Fruit fly (Drosophila melanogaster): Measurements from ENCODE around the gene Ten-a.
A peak's percentile ranks its signal among the peaks of the same experiment; 100 is the strongest.

The Ten-a gene

dm6 chrX:12258928-12259327 lies 215.4 kb downstream of the Ten-a start (continued):
- TF ChIP-seq CG7839 (tag; optimal IDR thresholded peaks at IDR 0.05) (peak; percentile 17), eve (GFP tag; optimal IDR thresholded peaks at IDR 0.05) (peak in 1 of 2 experiments; percentile 43), CG15696 (tag; optimal IDR thresholded peaks at IDR 0.05) (no peak), cato (GFP tag; optimal IDR thresholded peaks at IDR 0.05; ENCODE audit: borderline replicate concordance) (no peak), Med (GFP tag) (peak; percentile 65), az2 (GFP tag; optimal IDR thresholded peaks at IDR 0.05) (peak; percentile 3), B-H1 (GFP tag; IDR thresholded peaks at IDR 0.05) (no peak), CG11504 (tag; optimal IDR thresholded peaks at IDR 0.05) (peak; percentile 24), Meics (GFP tag; optimal IDR thresholded peaks at IDR 0.05) (peak; percentile 2), da (GFP tag; optimal IDR thresholded peaks at IDR 0.05) (no peak), dmrt99B (tag; optimal IDR thresholded peaks at IDR 0.05) (peak; percentile 29), dan (GFP tag; IDR thresholded peaks at IDR 0.05) (no peak), Optix (GFP tag; IDR thresholded peaks at IDR 0.05) (no peak), fd96Cb (tag; optimal IDR thresholded peaks at IDR 0.05) (peak; percentile 19), CG6765 (GFP tag; optimal IDR thresholded peaks at IDR 0.05) (no peak), grau (tag; optimal IDR thresholded peaks at IDR 0.05) (peak; percentile 26), prd (optimal IDR thresholded peaks at IDR 0.05) (no peak), prd (GFP tag; IDR thresholded peaks at IDR 0.05) (peak; percentile 36; the same call in 1 of the 3 replicates), CG7372 (GFP tag; IDR thresholded peaks at IDR 0.05) (no peak)

- TF ChIP-seq pros (GFP tag; optimal IDR thresholded peaks at IDR 0.05) (peak; percentile 62), peb (GFP tag; IDR thresholded peaks at IDR 0.05) (no peak), grau (tag; optimal IDR thresholded peaks at IDR 0.05) (no peak), CG14965 (GFP tag; optimal IDR thresholded peaks at IDR 0.05; ENCODE audit: borderline replicate concordance) (no peak), zen (tag; optimal IDR thresholded peaks at IDR 0.05) (peak; percentile 54), vfl (GFP tag; optimal IDR thresholded peaks at IDR 0.05) (no peak), Ets65A (GFP tag) (peak; percentile 68)
Observed at dm6 chrX:12259436-12259835, 215.9 kb downstream of the Ten-a start.

dm6 chrX:12260788-12261187 lies 217.3 kb downstream of the Ten-a start:
- TF ChIP-seq sqz (GFP tag; optimal IDR thresholded peaks at IDR 0.05) = peak; percentile 74
- TF ChIP-seq CG17359 (tag; optimal IDR thresholded peaks at IDR 0.05) = peak; percentile 13
- TF ChIP-seq zf30C (GFP tag; optimal IDR thresholded peaks at IDR 0.05) = peak; percentile 27
- TF ChIP-seq grn (GFP tag; optimal IDR thresholded peaks at IDR 0.05) = peak; percentile 25
- TF ChIP-seq Bgb (GFP tag; IDR thresholded peaks at IDR 0.05; ENCODE audit: partially characterized antibody) = no peak
- peak; percentile 83 for TF ChIP-seq oc (tag; optimal IDR thresholded peaks at IDR 0.05)

dm6 chrX:12266012-12266411 lies 222.5 kb downstream of the Ten-a start:
- TF ChIP-seq pros (GFP tag; optimal IDR thresholded peaks at IDR 0.05) (peak; percentile 60), CG17328 (GFP tag; IDR thresholded peaks at IDR 0.05) (no peak), oc (tag; optimal IDR thresholded peaks at IDR 0.05) (peak; percentile 18), Hey (tag; optimal IDR thresholded peaks at IDR 0.05) (peak; percentile 76), Tbp (GFP tag; optimal IDR thresholded peaks at IDR 0.05) (no peak)

DNA sequence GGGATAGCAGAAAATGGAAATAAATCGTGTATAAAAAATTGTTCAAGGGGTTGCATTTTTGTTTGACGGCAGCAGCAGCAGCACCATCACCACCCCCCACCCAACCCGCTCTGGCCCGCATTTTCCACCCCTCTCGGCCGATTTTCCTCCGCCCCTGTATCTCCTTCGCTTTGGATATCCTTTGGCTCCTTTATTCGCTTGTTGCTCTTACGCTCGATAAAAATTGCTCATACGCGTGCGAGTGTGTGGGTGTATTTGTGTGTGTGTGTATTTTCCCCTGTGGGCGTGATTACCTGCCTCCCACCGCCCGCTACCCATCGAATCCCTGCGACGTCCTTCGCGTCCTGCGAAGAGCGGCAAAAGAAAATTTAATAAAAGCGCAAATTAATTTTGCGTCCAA lies 224.7 kb downstream of the Ten-a start:
- no peak for TF ChIP-seq NC2β (GFP tag; optimal IDR thresholded peaks at IDR 0.05)
- no peak for TF ChIP-seq CG17385 (GFP tag; optimal IDR thresholded peaks at IDR 0.05)
- no peak for TF ChIP-seq CG13775 (GFP tag; optimal IDR thresholded peaks at IDR 0.05)
- no peak for TF ChIP-seq CG13287 (GFP tag; IDR thresholded peaks at IDR 0.05; ENCODE audit: partially characterized antibody)
- peak; percentile 3 for TF ChIP-seq Kr (GFP tag; optimal IDR thresholded peaks at IDR 0.05)
- no peak for TF ChIP-seq Ravus (GFP tag; IDR thresholded peaks at IDR 0.05)
- no peak for TF ChIP-seq usp (GFP tag; optimal IDR thresholded peaks at IDR 0.05)
- TF ChIP-seq CG9797 (GFP tag; optimal IDR thresholded peaks at IDR 0.05) = no peak
- no peak for TF ChIP-seq bsh (GFP tag; optimal IDR thresholded peaks at IDR 0.05)
- peak; percentile 79 for TF ChIP-seq pros (GFP tag; optimal IDR thresholded peaks at IDR 0.05)
- TF ChIP-seq pum (GFP tag; optimal IDR thresholded peaks at IDR 0.05) = no peak
- TF ChIP-seq fd102C (GFP tag; optimal IDR thresholded peaks at IDR 0.05) = no peak
- no peak for TF ChIP-seq HLH54F (GFP tag; optimal IDR thresholded peaks at IDR 0.05)
- no peak for TF ChIP-seq br (optimal IDR thresholded peaks at IDR 0.05)
